Worm (Caenorhabditis elegans) whole organism, L4/young adult: ENCODE results near the gene Y57G11C.22.
"Not testable (repeated sequence)": the region's sequence is repeated elsewhere in the genome, so short reads cannot be mapped to it uniquely, and the experiment has no call there.

Experiments used
- W03F9.2 ChIP-seq: fragments of 150-350 bp; optimal IDR thresholded peaks from 2 replicates; lab custom pipeline; 2014; ENCODE audit warnings: missing biosample characterization, missing genetic modification characterization
- dao-5 ChIP-seq: sonication (generic microtip); optimal IDR thresholded peaks from 2 replicates; lab custom pipeline; 2016; ENCODE audit warnings: missing genotype, missing genetic modification characterization, moderate library complexity, missing compliant biosample characterization
- him-1 ChIP-seq: sonication (generic microtip); optimal IDR thresholded peaks from 2 replicates; lab custom pipeline; 2016; ENCODE audit warnings: missing genotype, missing genetic modification reagents, missing genetic modification characterization, missing compliant biosample characterization

Gene Y57G11C.22

ce11 chrIV:14824201-14824600, 12.8 kb upstream of the Y57G11C.22 start:
- TF ChIP-seq W03F9.2, result no peak
- TF ChIP-seq him-1 (tag; lab: Kevin White, UChicago), result no peak
- no peak for TF ChIP-seq dao-5 (tag; lab: Kevin White, UChicago)

ce11 chrIV:14824878-14825352, 12.1 kb upstream of the Y57G11C.22 start, which contains the start of gene sec-61.A:
Gene sec-61.A, minus strand, starts transcription at chrIV:14825264.
- TF ChIP-seq W03F9.2, result peak; percentile 42
- TF ChIP-seq him-1 (tag; lab: Kevin White, UChicago), result peak; percentile 32
- TF ChIP-seq dao-5 (tag; lab: Kevin White, UChicago), result no peak

- no peak for TF ChIP-seq W03F9.2
- TF ChIP-seq him-1 (tag; lab: Kevin White, UChicago), result no peak
- TF ChIP-seq dao-5 (tag; lab: Kevin White, UChicago), result no peak
Measured at ce11 chrIV:14825379-14825778, 11.6 kb upstream of the Y57G11C.22 start, which contains the start of gene rps-18. Gene rps-18, plus strand, starts transcription at chrIV:14825679.

- TF ChIP-seq dao-5 (tag; lab: Kevin White, UChicago), result no peak
- TF ChIP-seq W03F9.2, result no peak
- TF ChIP-seq him-1 (tag; lab: Kevin White, UChicago), result no peak
Measured at ce11 chrIV:14826151-14826757, 10.8 kb upstream of the Y57G11C.22 start.

- TF ChIP-seq dao-5 (tag; lab: Kevin White, UChicago) (no peak), him-1 (tag; lab: Kevin White, UChicago) (no peak), W03F9.2 (no peak)
Measured at ce11 chrIV:14828218-14828617, 8.8 kb upstream of the Y57G11C.22 start.

ce11 chrIV:14829026-14829425, 8.0 kb upstream of the Y57G11C.22 start, which contains the start of gene hhat-2:
Gene hhat-2, minus strand, starts transcription at chrIV:14829126.
- TF ChIP-seq him-1 (tag; lab: Kevin White, UChicago) (no peak), W03F9.2 (no peak), dao-5 (tag; lab: Kevin White, UChicago) (no peak)

- TF ChIP-seq dao-5 (tag; lab: Kevin White, UChicago) (no peak), him-1 (tag; lab: Kevin White, UChicago) (no peak), W03F9.2 (no peak)
Measured at ce11 chrIV:14833537-14833936, 3.5 kb upstream of the Y57G11C.22 start.

ce11 chrIV:14838095-14838494, 1.1 kb downstream of the Y57G11C.22 start:
- TF ChIP-seq dao-5 (tag; lab: Kevin White, UChicago) (peak; percentile 76), W03F9.2 (no peak), him-1 (tag; lab: Kevin White, UChicago) (peak; percentile 72)

ce11 chrIV:14843062-14843461, 6.1 kb downstream of the Y57G11C.22 start, which contains the start of gene Y57G11C.20:
Gene Y57G11C.20, plus strand, starts transcription at chrIV:14843362.
- not testable (repeated sequence) for TF ChIP-seq dao-5 (tag; lab: Kevin White, UChicago); W03F9.2; him-1 (tag; lab: Kevin White, UChicago)

- no peak for TF ChIP-seq dao-5 (tag; lab: Kevin White, UChicago)
- no peak for TF ChIP-seq him-1 (tag; lab: Kevin White, UChicago)
- TF ChIP-seq W03F9.2, result no peak
Measured at ce11 chrIV:14853703-14854102, 16.7 kb downstream of the Y57G11C.22 start, which contains the start of gene Y57G11C.52. Gene Y57G11C.52, plus strand, starts transcription at chrIV:14854003.

- TF ChIP-seq him-1 (tag; lab: Kevin White, UChicago) (no peak), dao-5 (tag; lab: Kevin White, UChicago) (no peak), W03F9.2 (no peak)
Measured at ce11 chrIV:14861691-14862090, 24.7 kb downstream of the Y57G11C.22 start, which contains the start of gene Y57G11C.23. Gene Y57G11C.23, minus strand, starts transcription at chrIV:14861791.

ce11 chrIV:14862147-14862546, 25.1 kb downstream of the Y57G11C.22 start, which contains the start of gene Y57G11C.38:
Gene Y57G11C.38, plus strand, starts transcription at chrIV:14862447.
- no peak for TF ChIP-seq him-1 (tag; lab: Kevin White, UChicago)
- TF ChIP-seq dao-5 (tag; lab: Kevin White, UChicago), result no peak
- TF ChIP-seq W03F9.2, result no peak

ce11 chrIV:14863772-14864171, 26.8 kb downstream of the Y57G11C.22 start:
- TF ChIP-seq him-1 (tag; lab: Kevin White, UChicago) (no peak), dao-5 (tag; lab: Kevin White, UChicago) (no peak), W03F9.2 (no peak)

- TF ChIP-seq dao-5 (tag; lab: Kevin White, UChicago) (no peak), him-1 (tag; lab: Kevin White, UChicago) (no peak), W03F9.2 (no peak)
Measured at ce11 chrIV:14864529-14864928, 27.5 kb downstream of the Y57G11C.22 start.
